Fruit fly (Drosophila melanogaster) whole organism, prepupa: ENCODE results near the gene CG11779.

Experiments used
- CG10669 ChIP-seq: fragments of 200-800 bp; sonication (Bioruptor generic); optimal IDR thresholded peaks from 3 replicates; lab custom pipeline; 2018; ENCODE audit warnings: missing biosample characterization, mild to moderate bottlenecking, missing genetic modification characterization, moderate library complexity
- CG11294 ChIP-seq: fragments of 200-800 bp; sonication (Bioruptor generic); IDR thresholded peaks from 2 replicates; pipeline ENCODE4 v1.3.6; 2022; ENCODE audit warnings: missing biosample characterization, missing genetic modification characterization
- CG11762 ChIP-seq: fragments of 200-800 bp; sonication (Bioruptor generic); optimal IDR thresholded peaks from 3 replicates; lab custom pipeline; 2016; ENCODE audit warnings: missing biosample characterization, missing genetic modification characterization; ENCODE audit not compliant: insufficient read depth
- CG11902 ChIP-seq: fragments of 200-800 bp; sonication (Bioruptor generic); optimal IDR thresholded peaks from 3 replicates; lab custom pipeline; 2016; ENCODE audit warnings: missing biosample characterization, missing genetic modification characterization
- CG15336 ChIP-seq: fragments of 200-800 bp; sonication (Bioruptor generic); IDR thresholded peaks from 2 replicates; pipeline ENCODE4 v1.3.6; 2022; ENCODE audit warnings: missing biosample characterization, missing genetic modification characterization
- CG1621 ChIP-seq: fragments of 200-800 bp; sonication (Bioruptor generic); optimal IDR thresholded peaks from 3 replicates; lab custom pipeline; 2018; ENCODE audit warnings: missing biosample characterization, mild to moderate bottlenecking, missing genetic modification characterization
- CG16779 ChIP-seq: fragments of 200-800 bp; sonication (Bioruptor generic); optimal IDR thresholded peaks from 3 replicates; lab custom pipeline; 2017; ENCODE audit warnings: missing biosample characterization, mild to moderate bottlenecking, missing genetic modification characterization
- CG3032 ChIP-seq: fragments of 200-800 bp; optimal IDR thresholded peaks from 2 replicates; lab custom pipeline; 2019; ENCODE audit warnings: missing biosample characterization, mild to moderate bottlenecking, missing genetic modification characterization, moderate library complexity
- CG31627 ChIP-seq: fragments of 200-800 bp; sonication (Bioruptor generic); optimal IDR thresholded peaks from 3 replicates; lab custom pipeline; 2016; ENCODE audit warnings: missing biosample characterization, missing genetic modification characterization
- CG32006 ChIP-seq: fragments of 200-800 bp; sonication (Bioruptor generic); optimal IDR thresholded peaks from 3 replicates; lab custom pipeline; 2017; ENCODE audit warnings: missing biosample characterization, mild to moderate bottlenecking, missing genetic modification characterization
- CG3919 ChIP-seq: fragments of 200-800 bp; sonication (Bioruptor generic); optimal IDR thresholded peaks from 3 replicates; lab custom pipeline; 2016; ENCODE audit warnings: missing biosample characterization, missing genetic modification characterization
- CG4318 ChIP-seq: fragments of 200-800 bp; sonication (Bioruptor generic); optimal IDR thresholded peaks from 3 replicates; lab custom pipeline; 2017; ENCODE audit warnings: missing biosample characterization, mild to moderate bottlenecking, missing genetic modification characterization
- CG6276 ChIP-seq: fragments of 200-800 bp; sonication (Bioruptor generic); optimal IDR thresholded peaks from 2 replicates; lab custom pipeline; 2017; ENCODE audit warnings: missing biosample characterization, mild to moderate bottlenecking, missing genetic modification characterization
- CG6792 ChIP-seq: fragments of 200-800 bp; sonication (Bioruptor generic); optimal IDR thresholded peaks from 3 replicates; lab custom pipeline; 2016; ENCODE audit warnings: missing biosample characterization, missing genetic modification characterization
- CG6808 ChIP-seq: fragments of 200-800 bp; sonication (Bioruptor generic); optimal IDR thresholded peaks from 3 replicates; lab custom pipeline; 2017; ENCODE audit warnings: missing biosample characterization, missing genetic modification characterization, mild to moderate bottlenecking, moderate library complexity, missing genetic modification reagents
- CG6854 ChIP-seq: fragments of 200-800 bp; sonication (Bioruptor generic); optimal IDR thresholded peaks from 2 replicates; lab custom pipeline; 2017; ENCODE audit warnings: missing biosample characterization, mild to moderate bottlenecking, missing genetic modification characterization
- CG8119 ChIP-seq: fragments of 200-800 bp; sonication (Bioruptor generic); IDR thresholded peaks from 3 replicates; pipeline ENCODE4 v1.3.6; 2022; ENCODE audit warnings: missing biosample characterization, missing genetic modification characterization
- CG8632 ChIP-seq: fragments of 200-800 bp; sonication (Bioruptor generic); optimal IDR thresholded peaks from 3 replicates; lab custom pipeline; 2016; ENCODE audit warnings: missing biosample characterization, missing genetic modification characterization
- CG9139 ChIP-seq: fragments of 200-800 bp; sonication (Bioruptor generic); optimal IDR thresholded peaks from 3 replicates; lab custom pipeline; 2017; ENCODE audit warnings: missing biosample characterization, mild to moderate bottlenecking, missing genetic modification characterization
- Eip75B ChIP-seq: fragments of 200-800 bp; sonication (Bioruptor generic); optimal IDR thresholded peaks from 3 replicates; lab custom pipeline; 2016; ENCODE audit warnings: missing biosample characterization, missing genetic modification characterization
- Eip78C ChIP-seq: fragments of 200-800 bp; sonication (Bioruptor generic); peaks from one replicate; lab custom pipeline; 2016; ENCODE audit warnings: missing biosample characterization, missing genetic modification characterization
- Eip93F ChIP-seq: fragments of 200-800 bp; sonication (Bioruptor generic); optimal IDR thresholded peaks from 2 replicates; lab custom pipeline; 2016; ENCODE audit warnings: missing biosample characterization, mild to moderate bottlenecking, missing genetic modification characterization
- Ets21C ChIP-seq: fragments of 200-800 bp; sonication (Bioruptor generic); optimal IDR thresholded peaks from 3 replicates; lab custom pipeline; 2016; ENCODE audit warnings: missing biosample characterization, missing genetic modification characterization
- Ets96B ChIP-seq: fragments of 200-800 bp; optimal IDR thresholded peaks from 2 replicates; lab custom pipeline; 2019; ENCODE audit warnings: missing biosample characterization, mild to moderate bottlenecking, missing genetic modification characterization, moderate library complexity
- Gug ChIP-seq: fragments of 200-800 bp; sonication (Bioruptor generic); IDR thresholded peaks from 2 replicates; pipeline ENCODE4 v1.3.6; 2022; ENCODE audit warnings: missing biosample characterization, missing genetic modification characterization
- Hr38 ChIP-seq: sonication (Bioruptor generic); optimal IDR thresholded peaks from 2 replicates; lab custom pipeline; 2016; ENCODE audit warnings: missing biosample characterization, missing genetic modification characterization
- Hr39 ChIP-seq: fragments of 200-800 bp; sonication (Bioruptor generic); optimal IDR thresholded peaks from 2 replicates; lab custom pipeline; 2016; ENCODE audit warnings: missing biosample characterization, missing genetic modification characterization
- Lpt ChIP-seq: fragments of 200-800 bp; sonication (Bioruptor generic); optimal IDR thresholded peaks from 3 replicates; lab custom pipeline; 2016; ENCODE audit warnings: missing biosample characterization, missing genetic modification characterization
- Smox ChIP-seq: fragments of 200-800 bp; sonication (Bioruptor generic); optimal IDR thresholded peaks from 3 replicates; lab custom pipeline; 2016; ENCODE audit warnings: missing biosample characterization, missing genetic modification characterization
- Sox102F ChIP-seq: fragments of 200-800 bp; sonication (Bioruptor generic); optimal IDR thresholded peaks from 2 replicates; lab custom pipeline; 2016; ENCODE audit warnings: missing biosample characterization, mild to moderate bottlenecking, missing genetic modification characterization
- Sox14 ChIP-seq: fragments of 200-800 bp; sonication (Bioruptor generic); optimal IDR thresholded peaks from 3 replicates; lab custom pipeline; 2016; ENCODE audit warnings: missing biosample characterization, missing genetic modification characterization
- Sox15 ChIP-seq: fragments of 200-800 bp; sonication (Bioruptor generic); optimal IDR thresholded peaks from 3 replicates; lab custom pipeline; 2016; ENCODE audit warnings: missing biosample characterization, missing genetic modification characterization
- acj6 ChIP-seq: fragments of 200-800 bp; sonication (Bioruptor generic); optimal IDR thresholded peaks from 3 replicates; lab custom pipeline; 2016; ENCODE audit warnings: missing biosample characterization, missing genetic modification characterization
- cyc ChIP-seq: fragments of 200-800 bp; sonication (Bioruptor generic); optimal IDR thresholded peaks from 3 replicates; lab custom pipeline; 2016; ENCODE audit warnings: missing biosample characterization, missing genetic modification characterization
- dac ChIP-seq: fragments of 200-800 bp; sonication (Bioruptor generic); optimal IDR thresholded peaks from 2 replicates; lab custom pipeline; 2017; ENCODE audit warnings: missing biosample characterization, mild to moderate bottlenecking, missing genetic modification characterization
- dsx ChIP-seq: fragments of 200-800 bp; optimal IDR thresholded peaks from 3 replicates; lab custom pipeline; 2019; ENCODE audit warnings: missing biosample characterization, mild to moderate bottlenecking, missing genetic modification characterization, moderate library complexity; ENCODE audit not compliant: poor library complexity, severe bottlenecking
- eg ChIP-seq: fragments of 200-800 bp; sonication (Bioruptor generic); IDR thresholded peaks from 3 replicates; pipeline ENCODE4 v1.3.6; 2022; ENCODE audit warnings: missing biosample characterization, missing genetic modification characterization
- esn ChIP-seq: fragments of 200-800 bp; sonication (Bioruptor generic); optimal IDR thresholded peaks from 2 replicates; lab custom pipeline; 2016; ENCODE audit warnings: missing biosample characterization, mild to moderate bottlenecking, missing genetic modification characterization, moderate library complexity
- fd85E ChIP-seq: fragments of 200-800 bp; sonication (Bioruptor generic); optimal IDR thresholded peaks from 3 replicates; lab custom pipeline; 2016; ENCODE audit warnings: missing biosample characterization, missing genetic modification characterization
- fkh ChIP-seq: fragments of 200-800 bp; sonication (Bioruptor generic); optimal IDR thresholded peaks from 3 replicates; lab custom pipeline; 2017; ENCODE audit warnings: missing biosample characterization, mild to moderate bottlenecking, missing genetic modification characterization, moderate library complexity
- lz ChIP-seq: fragments of 200-800 bp; sonication (Bioruptor generic); optimal IDR thresholded peaks from 3 replicates; lab custom pipeline; 2016; ENCODE audit warnings: missing biosample characterization, missing genetic modification characterization
- net ChIP-seq: fragments of 200-800 bp; sonication (Bioruptor generic); optimal IDR thresholded peaks from 3 replicates; lab custom pipeline; 2016; ENCODE audit warnings: missing biosample characterization, missing genetic modification characterization
- pdm3 ChIP-seq: fragments of 200-800 bp; sonication (Bioruptor generic); optimal IDR thresholded peaks from 3 replicates; lab custom pipeline; 2016; ENCODE audit warnings: missing biosample characterization, missing genetic modification characterization
- ss ChIP-seq, 2 experiments: fragments of 200-800 bp; sonication (Bioruptor generic); optimal IDR thresholded peaks; 2 replicates in 1 of 2; 3 replicates in 1 of 2; lab custom pipeline; 2017 to 2018; ENCODE audit warnings: mild to moderate bottlenecking in 2 of 2, missing biosample characterization in 2 of 2, missing genetic modification characterization in 2 of 2, moderate library complexity in 1 of 2
- svp ChIP-seq: fragments of 200-800 bp; sonication (Bioruptor generic); peaks from one replicate; lab custom pipeline; 2016; ENCODE audit warnings: missing biosample characterization, missing genetic modification characterization
- topi ChIP-seq: fragments of 200-800 bp; sonication (Bioruptor generic); optimal IDR thresholded peaks from 3 replicates; lab custom pipeline; 2016; ENCODE audit warnings: missing biosample characterization, missing genetic modification characterization

CG11779 gene

DNA sequence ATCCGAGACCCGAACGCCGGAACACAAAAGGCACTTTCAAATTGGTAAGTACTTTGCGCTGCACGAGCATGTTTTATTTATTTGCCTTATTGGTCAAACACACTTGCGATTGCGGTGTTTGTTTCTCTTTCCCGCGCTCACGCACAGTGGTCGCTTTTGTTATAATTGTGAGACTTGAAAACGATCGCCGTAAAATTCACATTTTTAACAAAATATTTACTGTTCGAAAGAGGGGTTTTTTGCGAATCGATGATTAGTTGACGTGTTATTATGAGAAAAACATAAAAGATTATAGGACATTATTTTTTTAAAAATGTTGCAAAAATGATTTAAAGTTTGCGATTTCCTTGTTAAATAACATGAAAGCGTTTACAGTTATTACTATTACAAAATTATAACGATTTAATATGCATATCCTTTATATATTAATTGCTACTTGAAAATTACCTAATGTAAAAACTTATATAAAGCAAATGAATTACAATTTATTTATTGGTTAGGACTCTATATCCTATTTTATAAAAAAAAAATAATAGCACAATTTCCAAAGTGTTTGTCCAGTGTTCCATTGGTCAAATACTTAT lies 5.3 kb upstream of the CG11779 start (continued):
- TF ChIP-seq CG11762 (GFP tag; lab: Kevin White, UChicago) (peak; percentile 3), CG1621 (no peak), Gug (peak; percentile 9; the same call in 1 of the 2 replicates), Eip93F (no peak), cyc (GFP tag; lab: Kevin White, UChicago) (peak; percentile 58), CG10669 (GFP tag; lab: Kevin White, UChicago) (peak; percentile 2), CG9139 (GFP tag; lab: Kevin White, UChicago) (no peak), CG8119 (GFP tag; lab: Robert Waterston, UW) (peak; percentile 25; the same call in 1 of the 3 replicates), Smox (GFP tag; lab: Kevin White, UChicago) (peak; percentile 32), Sox15 (GFP tag; lab: Kevin White, UChicago) (no peak), esn (GFP tag; lab: Kevin White, UChicago) (peak; percentile 43), Sox102F (GFP tag; lab: Kevin White, UChicago) (peak; percentile 1), Hr39 (GFP tag; lab: Kevin White, UChicago) (peak; percentile 53)

DNA sequence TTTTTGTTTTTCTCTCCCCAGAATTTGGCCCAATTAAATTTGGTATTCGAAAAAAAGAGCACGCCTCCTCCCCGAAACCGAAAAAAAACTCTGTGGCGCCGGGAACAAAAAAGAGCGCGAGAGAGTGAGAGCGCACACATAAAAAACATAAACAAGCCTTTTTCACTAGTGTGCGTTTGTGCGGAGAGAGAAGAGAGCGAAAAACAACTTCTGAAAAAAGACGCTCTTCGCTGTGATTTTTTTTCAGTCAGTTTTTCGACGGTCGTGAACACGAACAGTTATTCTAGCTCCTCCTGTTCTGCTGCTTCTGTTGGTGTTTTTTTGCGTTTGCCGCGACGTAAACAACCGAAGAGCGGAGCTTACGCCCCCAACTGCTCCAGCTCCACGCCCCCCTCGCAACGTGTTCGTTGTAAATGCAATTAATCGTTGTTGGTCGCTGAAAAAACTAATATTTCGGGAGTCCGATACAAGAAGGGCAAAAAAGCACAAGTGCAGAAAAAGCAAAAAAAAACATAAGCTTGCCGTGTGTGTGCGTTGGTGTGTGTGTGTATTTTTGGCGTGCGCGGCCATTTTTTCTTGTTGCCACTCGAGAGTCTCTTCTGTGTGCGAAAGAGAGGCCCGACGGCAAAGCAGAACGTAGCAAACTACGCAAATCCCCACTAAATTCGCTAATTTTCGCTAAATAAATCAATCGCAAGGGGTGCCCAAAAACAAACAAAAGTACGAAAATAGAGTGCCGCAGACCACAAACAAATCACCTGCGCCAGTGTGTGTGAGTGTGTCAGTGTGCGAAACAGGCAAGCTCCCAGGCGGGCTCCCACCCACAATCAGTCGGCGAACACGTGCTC lies 4.5 kb upstream of the CG11779 start, which contains the start of gene sqz:
TSS of gene sqz (plus strand) at position 240 of the 848 bp plus-strand sequence.
- peak; percentile 0 for TF ChIP-seq pdm3
- TF ChIP-seq CG15336 (GFP tag; lab: Robert Waterston, UW): peak; percentile 73; the same call in 1 of the 2 replicates
- peak; percentile 24 for TF ChIP-seq CG6792 (GFP tag; lab: Kevin White, UChicago)
- TF ChIP-seq lz (GFP tag; lab: Kevin White, UChicago): peak; percentile 23
- peak; percentile 61 for TF ChIP-seq Lpt (GFP tag; lab: Kevin White, UChicago)
- TF ChIP-seq svp (GFP tag; lab: Kevin White, UChicago): peak; percentile 54
- peak; percentile 88 for TF ChIP-seq CG6808 (GFP tag; lab: Kevin White, UChicago)
- TF ChIP-seq CG8632: peak; percentile 66
- TF ChIP-seq CG4318: peak; percentile 12
- TF ChIP-seq CG10669 (GFP tag; lab: Kevin White, UChicago): peak; percentile 72
- no peak for TF ChIP-seq CG31627 (GFP tag; lab: Kevin White, UChicago)
- TF ChIP-seq Eip78C: peak; percentile 81
- peak; percentile 77 for TF ChIP-seq net
- peak; percentile 71 for TF ChIP-seq Sox102F (GFP tag; lab: Kevin White, UChicago)
- TF ChIP-seq CG32006 (GFP tag; lab: Kevin White, UChicago): peak; percentile 62
- no peak for TF ChIP-seq Ets21C (GFP tag; lab: Kevin White, UChicago)
- peak; percentile 86 for TF ChIP-seq CG6276
- TF ChIP-seq esn (GFP tag; lab: Kevin White, UChicago): peak; percentile 50
- TF ChIP-seq CG3032 (tag; lab: Kevin White, UChicago): peak; percentile 72
- peak; percentile 93 for TF ChIP-seq ss (GFP tag; optimal IDR thresholded peaks at IDR 0.05; lab: Kevin White, UChicago)
- peak; percentile 81 for TF ChIP-seq Ets96B
- TF ChIP-seq Gug: peak; percentile 44; the same call in 1 of the 2 replicates
- TF ChIP-seq dac (GFP tag; lab: Kevin White, UChicago): peak; percentile 44
- TF ChIP-seq dsx (GFP tag; lab: Kevin White, UChicago): peak; percentile 84
- TF ChIP-seq fkh: peak; percentile 51
- no peak for TF ChIP-seq Hr38
- peak; percentile 72 for TF ChIP-seq Eip75B (GFP tag; lab: Kevin White, UChicago)
- peak; percentile 82 for TF ChIP-seq CG16779 (tag; lab: Kevin White, UChicago)
- no peak for TF ChIP-seq CG11902 (GFP tag; lab: Kevin White, UChicago)
- TF ChIP-seq topi (GFP tag; lab: Kevin White, UChicago): peak; percentile 56
- peak; percentile 27; the same call in 1 of the 2 replicates for TF ChIP-seq CG11294 (GFP tag; lab: Robert Waterston, UW)
- TF ChIP-seq CG11762 (GFP tag; lab: Kevin White, UChicago): peak; percentile 38
- TF ChIP-seq CG3919 (GFP tag; lab: Kevin White, UChicago): peak; percentile 63
- peak; percentile 80 for TF ChIP-seq CG8119 (GFP tag; lab: Robert Waterston, UW)
- TF ChIP-seq eg (GFP tag; lab: Robert Waterston, UW): peak; percentile 83
- peak; percentile 73 for TF ChIP-seq fd85E (GFP tag; lab: Kevin White, UChicago)
- no peak for TF ChIP-seq acj6 (GFP tag; lab: Kevin White, UChicago)
- no peak for TF ChIP-seq cyc (GFP tag; lab: Kevin White, UChicago)
- peak; percentile 87 for TF ChIP-seq CG6854 (GFP tag; lab: Kevin White, UChicago)
- peak; percentile 31 for TF ChIP-seq Sox14 (GFP tag; lab: Kevin White, UChicago)
